Fruit fly (Drosophila melanogaster) whole organism, embryonic: ENCODE results near the gene gl.
A peak's percentile ranks its signal among the peaks of the same experiment; 100 is the strongest.

Source experiments
- Asciz ChIP-seq: fragments of 200-800 bp; sonication (Bioruptor generic); optimal IDR thresholded peaks from 2 replicates; lab custom pipeline; 2017; ENCODE audit warnings: missing biosample characterization, mild to moderate bottlenecking, missing genetic modification characterization, missing genetic modification reagents
- CG10209 ChIP-seq: fragments of 200-800 bp; sonication (Bioruptor generic); optimal IDR thresholded peaks from 3 replicates; lab custom pipeline; 2017; ENCODE audit warnings: missing biosample characterization, mild to moderate bottlenecking, missing genetic modification characterization, missing genetic modification reagents
- CG11456 ChIP-seq: fragments of 200-800 bp; sonication (Bioruptor generic); IDR thresholded peaks from 3 replicates; pipeline ENCODE4 v1.3.6; 2022; ENCODE audit warnings: missing biosample characterization, missing genetic modification characterization
- CG11560 ChIP-seq: fragments of 200-800 bp; sonication (Bioruptor generic); IDR thresholded peaks from 3 replicates; pipeline ENCODE4 v1.3.6; 2022; ENCODE audit warnings: missing biosample characterization, missing genetic modification characterization
- CG12236 ChIP-seq: fragments of 200-800 bp; sonication (Bioruptor generic); optimal IDR thresholded peaks from 2 replicates; lab custom pipeline; 2016; ENCODE audit warnings: missing biosample characterization, missing genetic modification characterization
- CG12769 ChIP-seq: fragments of 200-800 bp; sonication (Bioruptor generic); optimal IDR thresholded peaks from 2 replicates; lab custom pipeline; 2019; ENCODE audit warnings: missing biosample characterization, mild to moderate bottlenecking, missing genetic modification characterization, moderate library complexity
- CG14860 ChIP-seq: fragments of 200-800 bp; sonication (Bioruptor generic); IDR thresholded peaks from 3 replicates; pipeline ENCODE4 v1.3.6; 2022; ENCODE audit warnings: missing biosample characterization, missing genetic modification characterization; ENCODE audit not compliant: partially characterized antibody
- CG2120 ChIP-seq: fragments of 200-800 bp; sonication (Bioruptor generic); optimal IDR thresholded peaks from 3 replicates; lab custom pipeline; 2016; ENCODE audit warnings: missing biosample characterization, missing genetic modification characterization
- CG2889 ChIP-seq: fragments of 200-800 bp; sonication (Bioruptor generic); IDR thresholded peaks from 3 replicates; pipeline ENCODE4 v1.3.6; 2022; ENCODE audit warnings: missing biosample characterization, missing genetic modification characterization
- CG3065 ChIP-seq: fragments of 200-800 bp; sonication (Bioruptor generic); optimal IDR thresholded peaks from 2 replicates; lab custom pipeline; 2016; ENCODE audit warnings: missing biosample characterization, missing genetic modification characterization
- CG31224 ChIP-seq: fragments of 200-800 bp; sonication (Bioruptor generic); IDR thresholded peaks from 2 replicates; pipeline ENCODE4 v1.3.6; 2022; ENCODE audit warnings: missing biosample characterization, missing genetic modification characterization
- CG3163 ChIP-seq: fragments of 200-800 bp; sonication (Bioruptor generic); optimal IDR thresholded peaks from 3 replicates; lab custom pipeline; 2016; ENCODE audit warnings: missing biosample characterization, missing genetic modification characterization
- CG33557 ChIP-seq: fragments of 200-800 bp; sonication (Bioruptor generic); optimal IDR thresholded peaks from 2 replicates; lab custom pipeline; 2019; ENCODE audit warnings: missing biosample characterization, mild to moderate bottlenecking, missing genetic modification characterization, moderate library complexity
- CG3847 ChIP-seq: fragments of 200-800 bp; sonication (Bioruptor generic); IDR thresholded peaks from 2 replicates; pipeline ENCODE4 v1.3.6; 2022; ENCODE audit warnings: missing biosample characterization, missing genetic modification characterization
- CG6175 ChIP-seq: fragments of 200-800 bp; sonication (Bioruptor generic); IDR thresholded peaks from 3 replicates; pipeline ENCODE4 v1.3.6; 2022; ENCODE audit warnings: missing biosample characterization, missing genetic modification characterization
- CG6683 ChIP-seq: fragments of 200-800 bp; sonication (Bioruptor generic); optimal IDR thresholded peaks from 2 replicates; lab custom pipeline; 2017; ENCODE audit warnings: missing biosample characterization, mild to moderate bottlenecking, missing genetic modification characterization, missing genetic modification reagents
- CG7357 ChIP-seq: fragments of 200-800 bp; sonication (Bioruptor generic); IDR thresholded peaks from 3 replicates; pipeline ENCODE4 v1.3.6; 2022; ENCODE audit warnings: missing biosample characterization, missing genetic modification characterization
- CG7372 ChIP-seq: fragments of 200-800 bp; sonication (Bioruptor generic); IDR thresholded peaks from 2 replicates; pipeline ENCODE4 v1.3.6; 2022; ENCODE audit warnings: missing biosample characterization, missing genetic modification characterization
- CG7928 ChIP-seq: fragments of 200-800 bp; sonication (Bioruptor generic); optimal IDR thresholded peaks from 2 replicates; lab custom pipeline; 2017; ENCODE audit warnings: missing biosample characterization, mild to moderate bottlenecking, missing genetic modification characterization
- Chrac-16 ChIP-seq: fragments of 200-800 bp; sonication (Bioruptor generic); optimal IDR thresholded peaks from 3 replicates; lab custom pipeline; 2016; ENCODE audit warnings: missing biosample characterization, missing genetic modification characterization
- D19A ChIP-seq: fragments of 200-800 bp; optimal IDR thresholded peaks from 3 replicates; lab custom pipeline; 2019; ENCODE audit warnings: missing biosample characterization, mild to moderate bottlenecking, missing genetic modification characterization, moderate library complexity
- Dll ChIP-seq: fragments of 200-800 bp; sonication (Bioruptor generic); IDR thresholded peaks from 4 replicates; pipeline ENCODE4 v1.3.6; 2022; ENCODE audit warnings: missing biosample characterization, missing genetic modification characterization; ENCODE audit not compliant: partially characterized antibody
- Doc2 ChIP-seq: fragments of 200-800 bp; sonication (Bioruptor generic); IDR thresholded peaks from 2 replicates; pipeline ENCODE4 v1.3.6; 2022; ENCODE audit warnings: missing biosample characterization, missing genetic modification characterization
- Med ChIP-seq: fragments of 200-800 bp; sonication (Bioruptor generic); peaks from one replicate; lab custom pipeline; 2016; ENCODE audit warnings: missing biosample characterization, missing genetic modification characterization, mild to moderate bottlenecking, inconsistent platforms, moderate library complexity
- Pdp1 ChIP-seq, 2 experiments: fragments of 200-800 bp; sonication (Bioruptor generic); optimal IDR thresholded peaks; 3 replicates each; lab custom pipeline; 2016; ENCODE audit warnings: missing biosample characterization in 2 of 2, missing genetic modification characterization in 2 of 2, mild to moderate bottlenecking in 1 of 2, moderate library complexity in 1 of 2
- Side ChIP-seq: fragments of 200-800 bp; sonication (Bioruptor generic); optimal IDR thresholded peaks from 2 replicates; lab custom pipeline; 2016; ENCODE audit warnings: missing biosample characterization, missing genetic modification characterization
- Sry-β ChIP-seq: fragments of 200-800 bp; sonication (Bioruptor generic); optimal IDR thresholded peaks from 2 replicates; lab custom pipeline; 2018; ENCODE audit warnings: missing biosample characterization, mild to moderate bottlenecking, missing genetic modification characterization, moderate library complexity
- ara ChIP-seq: fragments of 200-800 bp; sonication (Bioruptor generic); IDR thresholded peaks from 2 replicates; pipeline ENCODE4 v1.3.6; 2022; ENCODE audit warnings: missing biosample characterization, missing genetic modification characterization
- cad ChIP-seq: fragments of >200 bp; optimal IDR thresholded peaks from 2 replicates; lab custom pipeline; 2017; ENCODE audit warnings: missing biosample characterization, missing genetic modification characterization
- corto ChIP-seq: fragments of 200-800 bp; sonication (Bioruptor generic); optimal IDR thresholded peaks from 2 replicates; lab custom pipeline; 2016; ENCODE audit warnings: missing biosample characterization, mild to moderate bottlenecking, missing genetic modification characterization, moderate library complexity
- crol ChIP-seq: fragments of 200-800 bp; sonication (Bioruptor generic); IDR thresholded peaks from 2 replicates; pipeline ENCODE4 v1.3.6; 2022; ENCODE audit warnings: missing biosample characterization, missing genetic modification characterization
- lmd ChIP-seq: fragments of 200-800 bp; sonication (Bioruptor generic); IDR thresholded peaks from 2 replicates; pipeline ENCODE4 v1.3.6; 2022; ENCODE audit warnings: missing biosample characterization, missing genetic modification characterization
- nerfin-1 ChIP-seq: fragments of 200-800 bp; sonication (Bioruptor generic); optimal IDR thresholded peaks from 3 replicates; lab custom pipeline; 2019; ENCODE audit warnings: missing biosample characterization, mild to moderate bottlenecking, missing genetic modification characterization, moderate library complexity
- nerfin-2 ChIP-seq: fragments of 200-800 bp; sonication (Bioruptor generic); IDR thresholded peaks from 2 replicates; pipeline ENCODE4 v1.3.6; 2022; ENCODE audit warnings: missing biosample characterization, missing genetic modification characterization; ENCODE audit not compliant: partially characterized antibody
- pzg ChIP-seq: fragments of 200-800 bp; sonication (Bioruptor generic); optimal IDR thresholded peaks from 3 replicates; lab custom pipeline; 2018; ENCODE audit warnings: missing biosample characterization, mild to moderate bottlenecking, missing genetic modification characterization, moderate library complexity
- ranshi ChIP-seq: fragments of 200-800 bp; sonication (Bioruptor generic); IDR thresholded peaks from 2 replicates; pipeline ENCODE4 v1.3.6; 2022; ENCODE audit warnings: missing biosample characterization, missing genetic modification characterization
- rib ChIP-seq: fragments of 200-800 bp; sonication (Bioruptor generic); IDR thresholded peaks from 2 replicates; pipeline ENCODE4 v1.3.6; 2022; ENCODE audit warnings: missing biosample characterization, missing genetic modification characterization
- schlank ChIP-seq: fragments of 200-800 bp; sonication (Bioruptor generic); optimal IDR thresholded peaks from 2 replicates; lab custom pipeline; 2018; ENCODE audit warnings: missing biosample characterization, mild to moderate bottlenecking, missing genetic modification characterization
- trh ChIP-seq: fragments of 200-800 bp; sonication (Bioruptor generic); optimal IDR thresholded peaks from 2 replicates; lab custom pipeline; 2016; ENCODE audit warnings: missing biosample characterization, missing genetic modification characterization
- twi ChIP-seq: fragments of 200-800 bp; optimal IDR thresholded peaks from 2 replicates; lab custom pipeline; 2019; ENCODE audit warnings: missing biosample characterization, mild to moderate bottlenecking, missing genetic modification characterization, moderate library complexity
- vnd ChIP-seq: fragments of 200-800 bp; sonication (Bioruptor generic); IDR thresholded peaks from 3 replicates; pipeline ENCODE4 v1.3.6; 2022; ENCODE audit warnings: missing biosample characterization, missing genetic modification characterization; ENCODE audit not compliant: partially characterized antibody

Gene gl

DNA sequence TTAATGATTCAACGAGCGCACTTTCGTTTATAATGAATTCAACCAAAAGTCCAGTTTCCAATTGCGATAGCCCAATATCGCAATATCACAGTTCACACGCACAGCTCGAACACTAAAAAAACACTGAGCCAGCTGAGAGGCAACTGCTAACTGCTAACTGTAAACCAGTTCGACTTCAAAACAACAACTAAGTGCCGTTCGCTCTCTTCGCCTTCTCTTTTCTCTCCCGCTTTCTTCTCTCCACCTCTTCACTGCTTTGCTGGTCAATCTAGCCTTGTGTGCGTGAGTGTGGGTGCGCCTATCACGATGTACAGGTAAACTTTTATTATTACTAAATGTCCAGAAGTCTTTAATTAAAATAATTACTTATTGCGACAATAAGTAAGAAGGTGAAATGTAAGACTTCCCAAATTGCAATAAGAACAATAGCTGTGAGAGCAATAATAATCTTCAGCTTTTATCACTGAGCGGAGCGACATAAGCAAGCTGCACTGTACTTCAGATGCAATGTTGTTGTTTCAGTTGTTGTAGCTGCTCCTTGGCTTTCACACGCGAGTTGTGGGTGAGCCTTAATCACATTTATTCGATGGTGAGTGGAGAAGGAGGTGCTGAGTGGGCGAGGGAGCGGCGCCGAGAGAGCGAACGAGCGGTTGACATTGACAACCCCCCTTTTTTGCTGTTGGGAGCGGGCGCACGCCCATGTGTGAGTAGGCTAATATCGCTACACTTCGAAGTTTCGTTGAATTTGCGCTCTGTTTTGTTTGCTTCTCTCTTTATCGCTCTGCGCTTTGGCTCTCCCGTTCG, 24.5 kb upstream of the gl start, which contains the start of gene Vti1b (continued):
- TF ChIP-seq CG7928 (GFP tag; lab: Kevin White, UChicago): peak; percentile 71
- peak; percentile 75; the same call in 2 of the 3 replicates for TF ChIP-seq CG11560 (tag; lab: Robert Waterston, UW)
- no peak for TF ChIP-seq nerfin-2 (GFP tag; lab: Robert Waterston, UW)
- TF ChIP-seq schlank (tag; lab: Kevin White, UChicago): peak; percentile 9
- 0 out of 2 replicates have a peak, but pooled peaks have one; percentile 32 for TF ChIP-seq Doc2 (GFP tag; lab: Robert Waterston, UW)
- TF ChIP-seq Asciz: peak; percentile 90
- TF ChIP-seq CG3163 (GFP tag; lab: Kevin White, UChicago): peak; percentile 84
- peak; percentile 91 for TF ChIP-seq CG12236 (GFP tag; lab: Kevin White, UChicago)
- TF ChIP-seq Chrac-16: peak; percentile 96
- peak; percentile 87 for TF ChIP-seq CG3065 (GFP tag; lab: Kevin White, UChicago)
- no peak for TF ChIP-seq cad (GFP tag; lab: Kevin White, UChicago)
- no peak for TF ChIP-seq CG14860 (GFP tag; lab: Robert Waterston, UW)
- TF ChIP-seq Sry-β (GFP tag; lab: Kevin White, UChicago): peak; percentile 55
- TF ChIP-seq ranshi (GFP tag; lab: Robert Waterston, UW): peak; percentile 92
- TF ChIP-seq CG31224: peak; percentile 84
- peak; percentile 75 for TF ChIP-seq corto
- TF ChIP-seq CG2120: peak; percentile 97
- peak; percentile 94 for TF ChIP-seq lmd (GFP tag; lab: Robert Waterston, UW)
- TF ChIP-seq CG33557 (GFP tag; lab: Kevin White, UChicago): peak; percentile 75
- TF ChIP-seq vnd (GFP tag; lab: Robert Waterston, UW): no peak
- TF ChIP-seq CG3847 (GFP tag; lab: Robert Waterston, UW): peak; percentile 88
- peak; percentile 5 for TF ChIP-seq pzg (GFP tag; lab: Kevin White, UChicago)
- TF ChIP-seq trh (GFP tag; lab: Kevin White, UChicago): peak; percentile 63
- TF ChIP-seq CG2889 (GFP tag; lab: Robert Waterston, UW): peak; percentile 85; the same call in 2 of the 3 replicates
- TF ChIP-seq CG10209 (GFP tag; lab: Kevin White, UChicago): peak; percentile 95
- peak; percentile 83 for TF ChIP-seq twi (tag; lab: Kevin White, UChicago)
- TF ChIP-seq Dll: 0 out of 4 replicates have a peak, but pooled peaks have one; percentile 29
- TF ChIP-seq rib: peak; percentile 74; the same call in 1 of the 2 replicates
- peak; percentile 80; the same call in 2 of the 3 replicates for TF ChIP-seq CG6175 (GFP tag; lab: Robert Waterston, UW)
- TF ChIP-seq, all 482 proteins: peak for 439

- TF ChIP-seq ara (no peak), Med (GFP tag; lab: Kevin White, UChicago) (peak; percentile 38)
- TF ChIP-seq, all 482 proteins: peak for 1
Measured at dm6 chr3R:18395694-18396093, 23.2 kb upstream of the gl start.

DNA sequence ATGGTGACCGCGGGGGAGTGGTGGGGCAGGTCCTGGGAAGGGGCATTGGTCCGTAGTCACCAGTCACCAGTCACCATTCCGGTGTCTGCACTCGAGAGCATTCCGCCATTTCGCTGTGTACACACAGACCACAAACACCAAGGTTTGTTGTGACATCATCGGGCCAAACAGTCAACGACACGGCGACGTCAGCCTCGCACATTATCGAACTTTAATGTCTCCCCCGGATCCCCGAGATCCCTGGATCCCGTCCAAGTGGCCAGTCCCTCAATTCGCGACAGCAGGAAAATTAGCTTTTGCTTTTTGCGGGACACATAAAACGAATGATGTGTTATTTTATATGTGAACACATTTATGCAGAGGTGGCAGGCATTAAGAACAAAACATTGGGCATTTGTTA, 22.3 kb upstream of the gl start:
- TF ChIP-seq nerfin-1 (tag; lab: Kevin White, UChicago): no peak
- TF ChIP-seq CG6683: no peak
- no peak for TF ChIP-seq D19A (tag; lab: Kevin White, UChicago)
- TF ChIP-seq Pdp1 (GFP tag; optimal IDR thresholded peaks at IDR 0.05; lab: Kevin White, UChicago): peak in 1 of 2 experiments; percentile 20
- TF ChIP-seq CG7372 (GFP tag; lab: Robert Waterston, UW): no peak
- TF ChIP-seq CG12769 (tag; lab: Kevin White, UChicago): peak; percentile 91
- no peak for TF ChIP-seq CG7357
- no peak for TF ChIP-seq Side (GFP tag; lab: Kevin White, UChicago)
- TF ChIP-seq crol (GFP tag; lab: Robert Waterston, UW): peak; percentile 39; the same call in 1 of the 2 replicates
- TF ChIP-seq CG11456 (GFP tag; lab: Robert Waterston, UW): 0 out of 3 replicates have a peak, but pooled peaks have one; percentile 43
